Fruit fly (Drosophila melanogaster) whole organism, wandering third instar larva: ENCODE results near the gene Cyp313a4.

Source experiments
- CG32264 ChIP-seq: fragments of 200-800 bp; sonication (Bioruptor generic); optimal IDR thresholded peaks from 2 replicates; lab custom pipeline; 2016; ENCODE audit warnings: missing biosample characterization, missing genetic modification characterization
- CG9705 ChIP-seq: fragments of 200-800 bp; sonication (Bioruptor generic); optimal IDR thresholded peaks from 2 replicates; lab custom pipeline; 2018; ENCODE audit warnings: missing biosample characterization, mild to moderate bottlenecking, missing genetic modification characterization
- CrebA ChIP-seq: fragments of 200-800 bp; sonication (Bioruptor generic); optimal IDR thresholded peaks from 2 replicates; lab custom pipeline; 2016; ENCODE audit warnings: missing biosample characterization, mild to moderate bottlenecking, missing genetic modification characterization, borderline replicate concordance
- Dfd ChIP-seq: fragments of >200 bp; optimal IDR thresholded peaks from 2 replicates; lab custom pipeline; 2017; ENCODE audit warnings: missing biosample characterization, missing genetic modification characterization
- Dif ChIP-seq: fragments of 200-275, 200-300 bp; sonication (Bioruptor generic); optimal IDR thresholded peaks from 2 replicates; lab custom pipeline; 2018; ENCODE audit warnings: missing biosample characterization, missing genetic modification characterization; ENCODE audit not compliant: partially characterized antibody
- HLH106 ChIP-seq: fragments of 200-800 bp; optimal IDR thresholded peaks from 3 replicates; lab custom pipeline; 2019; ENCODE audit warnings: missing biosample characterization, mild to moderate bottlenecking, missing genetic modification characterization, moderate library complexity
- Hnf4 ChIP-seq: fragments of 200-800 bp; sonication (Bioruptor generic); optimal IDR thresholded peaks from 2 replicates; lab custom pipeline; 2016; ENCODE audit warnings: missing biosample characterization, mild to moderate bottlenecking, missing genetic modification characterization
- Hr78 ChIP-seq: fragments of >200 bp; optimal IDR thresholded peaks from 2 replicates; lab custom pipeline; 2017; ENCODE audit warnings: missing biosample characterization, missing genetic modification characterization
- Jra ChIP-seq: sonication (Bioruptor generic); optimal IDR thresholded peaks from 2 replicates; lab custom pipeline; 2016; ENCODE audit warnings: missing biosample characterization, missing genetic modification characterization
- Mio ChIP-seq: sonication (Bioruptor generic); optimal IDR thresholded peaks from 2 replicates; lab custom pipeline; 2016; ENCODE audit warnings: missing biosample characterization, missing genetic modification characterization
- Myc ChIP-seq: fragments of >200 bp; optimal IDR thresholded peaks from 2 replicates; lab custom pipeline; 2017
- OdsH ChIP-seq: fragments of 200-800 bp; sonication (Bioruptor generic); optimal IDR thresholded peaks from 2 replicates; lab custom pipeline; 2016; ENCODE audit warnings: missing biosample characterization, mild to moderate bottlenecking, missing genetic modification characterization
- Rel ChIP-seq, 2 experiments: fragments of 200-800 bp; sonication (Bioruptor generic) in 1 of 2; optimal IDR thresholded peaks; 2 replicates in 1 of 2; 3 replicates in 1 of 2; lab custom pipeline; 2016 to 2019; ENCODE audit warnings: mild to moderate bottlenecking in 2 of 2, missing biosample characterization in 2 of 2, missing genetic modification characterization in 2 of 2, moderate library complexity in 1 of 2
- Sp1 ChIP-seq: fragments of 200-800 bp; sonication (Bioruptor generic); optimal IDR thresholded peaks from 3 replicates; lab custom pipeline; 2019; ENCODE audit warnings: missing biosample characterization, mild to moderate bottlenecking, missing genetic modification characterization, moderate library complexity
- Vsx2 ChIP-seq: fragments of 200-300, 225-300 bp; sonication (Bioruptor generic); optimal IDR thresholded peaks from 2 replicates; lab custom pipeline; 2018; ENCODE audit warnings: missing biosample characterization, missing genetic modification characterization; ENCODE audit not compliant: partially characterized antibody
- br ChIP-seq: fragments of 200-800 bp; sonication (Bioruptor generic); optimal IDR thresholded peaks from 2 replicates; lab custom pipeline; 2016; ENCODE audit warnings: missing biosample characterization, missing genetic modification characterization
- brk ChIP-seq: fragments of 200-800 bp; sonication (Bioruptor generic); optimal IDR thresholded peaks from 2 replicates; lab custom pipeline; 2016; ENCODE audit warnings: missing biosample characterization, mild to moderate bottlenecking, missing genetic modification characterization
- dsf ChIP-seq: sonication (Bioruptor generic); optimal IDR thresholded peaks from 2 replicates; lab custom pipeline; 2016; ENCODE audit warnings: missing biosample characterization, missing genetic modification characterization, borderline replicate concordance
- ey ChIP-seq: fragments of 200-800 bp; sonication (Bioruptor generic); optimal IDR thresholded peaks from 2 replicates; lab custom pipeline; 2016; ENCODE audit warnings: missing biosample characterization, missing genetic modification characterization
- foxo ChIP-seq, 2 experiments: fragments of 200-800 bp; sonication (Bioruptor generic); optimal IDR thresholded peaks; 2 replicates in 1 of 2; 3 replicates in 1 of 2; lab custom pipeline; 2016 to 2017; ENCODE audit warnings: missing biosample characterization in 2 of 2, missing genetic modification characterization in 2 of 2
- fru ChIP-seq: fragments of 200-800 bp; sonication (Bioruptor generic); optimal IDR thresholded peaks from 3 replicates; lab custom pipeline; 2016; ENCODE audit warnings: missing biosample characterization, mild to moderate bottlenecking, missing genetic modification characterization
- h ChIP-seq: fragments of 200-800 bp; sonication (Bioruptor generic); optimal IDR thresholded peaks from 3 replicates; lab custom pipeline; 2016; ENCODE audit warnings: missing biosample characterization, mild to moderate bottlenecking, missing genetic modification characterization
- psq ChIP-seq: fragments of 200-800 bp; sonication (Bioruptor generic); optimal IDR thresholded peaks from 3 replicates; lab custom pipeline; 2017; ENCODE audit warnings: missing biosample characterization, mild to moderate bottlenecking, missing genetic modification characterization, moderate library complexity
- rgr ChIP-seq: fragments of 200-800 bp; sonication (Bioruptor generic); optimal IDR thresholded peaks from 3 replicates; lab custom pipeline; 2016; ENCODE audit warnings: missing biosample characterization, mild to moderate bottlenecking, missing genetic modification characterization
- sage ChIP-seq: fragments of 200-800 bp; sonication (Bioruptor generic); optimal IDR thresholded peaks from 2 replicates; lab custom pipeline; 2016; ENCODE audit warnings: missing biosample characterization, mild to moderate bottlenecking, missing genetic modification characterization
- sv ChIP-seq: fragments of 200-800 bp; sonication (Bioruptor generic); optimal IDR thresholded peaks from 3 replicates; lab custom pipeline; 2016; ENCODE audit warnings: missing biosample characterization, missing genetic modification characterization
- tai ChIP-seq: sonication (Bioruptor generic); optimal IDR thresholded peaks from 2 replicates; lab custom pipeline; 2016; ENCODE audit warnings: missing biosample characterization, missing genetic modification characterization
- usp ChIP-seq: fragments of >200 bp; optimal IDR thresholded peaks from 2 replicates; lab custom pipeline; 2017; ENCODE audit warnings: missing biosample characterization, missing genetic modification characterization
- woc ChIP-seq: sonication (Bioruptor generic); optimal IDR thresholded peaks from 2 replicates; lab custom pipeline; 2016; ENCODE audit warnings: missing biosample characterization, mild to moderate bottlenecking, missing genetic modification characterization

Gene Cyp313a4

dm6 chr3R:12697571-12698039, 16.4 kb upstream of the Cyp313a4 start:
- TF ChIP-seq CrebA (GFP tag; lab: Kevin White, UChicago) (no peak), Rel (GFP tag; optimal IDR thresholded peaks at IDR 0.05; lab: Kevin White, UChicago) (no peak), Rel (tag; optimal IDR thresholded peaks at IDR 0.05; lab: Kevin White, UChicago) (peak; percentile 49), Hr78 (GFP tag; lab: Kevin White, UChicago) (no peak), h (GFP tag; lab: Kevin White, UChicago) (peak; percentile 68), Sp1 (GFP tag; lab: Kevin White, UChicago) (peak; percentile 36), HLH106 (peak; percentile 18), sage (no peak), fru (no peak), Jra (GFP tag; lab: Kevin White, UChicago) (peak; percentile 28), CG32264 (GFP tag; lab: Kevin White, UChicago) (no peak), woc (GFP tag; lab: Kevin White, UChicago) (no peak)
- TF ChIP-seq, all 38 proteins: peak for 5

DNA sequence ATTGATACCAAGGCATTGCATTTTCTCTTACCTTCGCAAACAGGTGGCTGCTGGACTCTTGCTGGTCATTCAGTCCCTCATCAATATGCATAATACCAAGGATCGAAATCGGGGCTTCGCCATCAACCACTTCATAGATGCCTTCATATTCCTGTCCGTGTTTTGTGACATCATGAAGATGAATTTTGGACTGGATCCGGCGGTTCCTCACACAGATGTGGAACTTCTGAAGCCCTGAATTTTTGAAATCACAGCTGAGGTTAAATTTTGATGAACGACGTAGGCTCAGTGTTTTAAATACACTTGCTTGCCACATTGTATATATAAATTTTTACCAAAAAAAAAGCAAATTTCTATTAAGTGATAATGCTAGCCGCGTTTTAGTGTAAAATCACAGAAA, 15.8 kb upstream of the Cyp313a4 start, which contains the start of gene Past1:
Past1 (plus strand) TSS at position 301 of the 400 bp plus-strand sequence.
- TF ChIP-seq dsf (GFP tag; lab: Kevin White, UChicago) (no peak), usp (no peak), HLH106 (no peak), rgr (no peak), OdsH (GFP tag; lab: Kevin White, UChicago) (no peak), Hr78 (GFP tag; lab: Kevin White, UChicago) (no peak), Dif (no peak), ey (no peak), CG32264 (GFP tag; lab: Kevin White, UChicago) (no peak), Myc (lab: Kevin White, UChicago) (no peak)
- TF ChIP-seq, all 38 proteins: peak for 0

- TF ChIP-seq sv (GFP tag; lab: Kevin White, UChicago) = no peak
Observed at dm6 chr3R:12694742-12695141, 13.6 kb upstream of the Cyp313a4 start, which contains the start of the genes CG14391 and NijC. CG14391 (minus strand) TSS chr3R:12694842. NijC (plus strand) TSS chr3R:12695129.

- TF ChIP-seq sage (no peak), h (GFP tag; lab: Kevin White, UChicago) (no peak), Rel (GFP tag; optimal IDR thresholded peaks at IDR 0.05; lab: Kevin White, UChicago) (no peak), Rel (tag; optimal IDR thresholded peaks at IDR 0.05; lab: Kevin White, UChicago) (no peak), CrebA (GFP tag; lab: Kevin White, UChicago) (no peak), HLH106 (no peak), Dfd (GFP tag; lab: Kevin White, UChicago) (no peak), ey (no peak), psq (GFP tag; lab: Kevin White, UChicago) (no peak), CG32264 (GFP tag; lab: Kevin White, UChicago) (no peak), Mio (GFP tag; lab: Kevin White, UChicago) (no peak), rgr (no peak), CG9705 (GFP tag; lab: Kevin White, UChicago) (no peak), Jra (GFP tag; lab: Kevin White, UChicago) (no peak)
Observed at dm6 chr3R:12692497-12692896, 11.3 kb upstream of the Cyp313a4 start, which contains the start of gene CG31347. CG31347 (minus strand) TSS chr3R:12692597.

DNA sequence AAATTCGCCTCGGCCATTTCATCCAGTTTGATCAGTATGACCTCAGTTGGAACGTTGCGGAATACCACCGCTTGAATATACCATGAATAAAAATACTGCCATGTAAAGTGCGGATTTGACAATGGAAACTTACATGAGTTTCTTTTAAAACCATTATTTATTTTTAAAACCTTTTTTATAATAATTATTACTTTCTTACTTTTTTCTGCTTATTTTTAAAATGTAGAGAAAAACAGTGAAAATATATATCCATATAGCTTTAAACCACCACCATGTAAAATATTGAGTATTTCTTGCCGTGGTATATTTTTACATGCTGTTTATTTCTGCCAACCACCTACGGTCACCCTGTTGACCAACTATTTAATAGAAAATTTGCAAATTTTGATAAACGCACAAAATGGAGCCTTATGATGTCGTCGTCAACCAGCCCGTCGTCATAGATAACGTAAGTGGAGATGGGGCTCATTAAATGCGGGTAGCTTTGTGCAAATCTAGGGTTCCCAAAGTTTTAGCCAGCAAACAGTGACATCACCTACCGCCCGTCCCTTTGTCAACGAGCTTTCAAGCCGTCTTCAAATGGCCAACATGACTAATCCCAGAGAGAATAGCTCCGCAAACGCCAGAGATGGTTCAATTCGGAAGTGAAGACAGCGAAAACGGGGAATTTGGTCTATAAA, 10.4 kb upstream of the Cyp313a4 start, which contains the start of gene Arp1:
Arp1 (plus strand) TSS at position 322 of the 680 bp plus-strand sequence.
- TF ChIP-seq Rel (GFP tag; optimal IDR thresholded peaks at IDR 0.05; lab: Kevin White, UChicago) (no peak), Rel (tag; optimal IDR thresholded peaks at IDR 0.05; lab: Kevin White, UChicago) (peak; percentile 50), Mio (GFP tag; lab: Kevin White, UChicago) (no peak)

- TF ChIP-seq Sp1 (GFP tag; lab: Kevin White, UChicago) = no peak
- no peak for TF ChIP-seq Dfd (GFP tag; lab: Kevin White, UChicago)
- TF ChIP-seq psq (GFP tag; lab: Kevin White, UChicago) = no peak
- no peak for TF ChIP-seq tai (GFP tag; lab: Kevin White, UChicago)
- TF ChIP-seq Vsx2 (GFP tag; lab: Kevin White, UChicago) = no peak
- TF ChIP-seq Rel (GFP tag; optimal IDR thresholded peaks at IDR 0.05; lab: Kevin White, UChicago) = no peak
- TF ChIP-seq Rel (tag; optimal IDR thresholded peaks at IDR 0.05; lab: Kevin White, UChicago) = no peak
- TF ChIP-seq sv (GFP tag; lab: Kevin White, UChicago) = no peak
- TF ChIP-seq Hnf4 (GFP tag; lab: Kevin White, UChicago) = no peak
- no peak for TF ChIP-seq ey
- no peak for TF ChIP-seq CG9705 (GFP tag; lab: Kevin White, UChicago)
- TF ChIP-seq HLH106 = no peak
- TF ChIP-seq dsf (GFP tag; lab: Kevin White, UChicago) = no peak
- no peak for TF ChIP-seq br
- no peak for TF ChIP-seq brk (GFP tag; lab: Kevin White, UChicago)
- TF ChIP-seq Myc (lab: Kevin White, UChicago) = no peak
- no peak for TF ChIP-seq h (GFP tag; lab: Kevin White, UChicago)
- TF ChIP-seq woc (GFP tag; lab: Kevin White, UChicago) = no peak
- TF ChIP-seq foxo (GFP tag; optimal IDR thresholded peaks at IDR 0.05; lab: Kevin White, UChicago) = no peak
Observed at dm6 chr3R:12688672-12689417, 7.7 kb upstream of the Cyp313a4 start, which contains the start of gene kar. kar (minus strand) TSS chr3R:12689367.
